Fruit fly (Drosophila melanogaster) S2 (cell line): ENCODE data around the gene Or83c.

Experiments
- CG8478 ChIP-seq: fragments of >200 bp; optimal IDR thresholded peaks from 2 replicates; lab custom pipeline; 2018
- CTCF ChIP-seq, 2 experiments: fragments of >200 bp; optimal IDR thresholded peaks; 2 replicates each; lab custom pipeline; 2018

The Or83c gene

DNA sequence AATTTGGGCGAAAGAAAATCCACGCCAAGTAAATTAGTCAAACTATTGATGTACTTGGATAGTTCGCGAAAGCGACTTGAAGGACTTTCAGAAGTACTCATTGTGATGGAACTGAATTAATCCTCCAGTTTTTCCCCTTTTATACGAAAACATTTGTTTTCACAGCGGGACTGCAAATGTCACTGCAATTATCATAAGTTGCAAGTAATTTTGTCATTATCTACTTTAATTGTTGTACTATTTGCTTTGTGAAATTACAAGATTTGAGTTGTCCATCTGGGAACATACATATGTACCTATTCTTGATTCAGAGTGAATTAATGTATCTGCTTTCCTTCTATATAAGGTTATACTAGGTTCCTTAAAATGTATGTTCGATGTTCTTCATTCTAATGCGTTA is at the start of gene Or83c:
Gene Or83c, minus strand, starts transcription at position 101 of the 400 bp plus-strand sequence.
- TF ChIP-seq CTCF (optimal IDR thresholded peaks at IDR 0.05; lab: Kevin White, UChicago) (no peak), CG8478 (lab: Kevin White, UChicago) (no peak)

DNA sequence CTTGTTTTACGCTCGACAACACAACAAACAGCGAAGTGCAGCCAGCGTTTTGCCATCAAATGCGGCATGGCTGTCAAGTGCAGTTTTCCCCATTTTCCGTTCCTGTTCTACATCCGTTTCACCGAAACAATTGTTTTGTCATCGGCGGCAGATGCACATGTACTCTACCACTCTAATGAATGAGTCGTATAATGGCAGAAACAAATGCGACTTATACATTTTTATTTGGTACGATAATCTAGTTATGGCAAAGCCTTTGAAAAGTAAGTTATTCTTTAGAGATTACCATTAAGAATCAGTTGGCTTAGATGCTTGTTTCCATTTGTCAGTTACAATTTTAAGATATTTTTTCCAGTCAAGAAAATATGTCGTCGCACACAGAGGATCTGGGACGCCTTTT is 44.2 kb upstream of the Or83c start, which contains the start of gene Vha14-2:
Gene Vha14-2, plus strand, starts transcription at position 301 of the 400 bp plus-strand sequence.
- TF ChIP-seq CG8478 (lab: Kevin White, UChicago) (no peak), CTCF (optimal IDR thresholded peaks at IDR 0.05; lab: Kevin White, UChicago) (no peak)

DNA sequence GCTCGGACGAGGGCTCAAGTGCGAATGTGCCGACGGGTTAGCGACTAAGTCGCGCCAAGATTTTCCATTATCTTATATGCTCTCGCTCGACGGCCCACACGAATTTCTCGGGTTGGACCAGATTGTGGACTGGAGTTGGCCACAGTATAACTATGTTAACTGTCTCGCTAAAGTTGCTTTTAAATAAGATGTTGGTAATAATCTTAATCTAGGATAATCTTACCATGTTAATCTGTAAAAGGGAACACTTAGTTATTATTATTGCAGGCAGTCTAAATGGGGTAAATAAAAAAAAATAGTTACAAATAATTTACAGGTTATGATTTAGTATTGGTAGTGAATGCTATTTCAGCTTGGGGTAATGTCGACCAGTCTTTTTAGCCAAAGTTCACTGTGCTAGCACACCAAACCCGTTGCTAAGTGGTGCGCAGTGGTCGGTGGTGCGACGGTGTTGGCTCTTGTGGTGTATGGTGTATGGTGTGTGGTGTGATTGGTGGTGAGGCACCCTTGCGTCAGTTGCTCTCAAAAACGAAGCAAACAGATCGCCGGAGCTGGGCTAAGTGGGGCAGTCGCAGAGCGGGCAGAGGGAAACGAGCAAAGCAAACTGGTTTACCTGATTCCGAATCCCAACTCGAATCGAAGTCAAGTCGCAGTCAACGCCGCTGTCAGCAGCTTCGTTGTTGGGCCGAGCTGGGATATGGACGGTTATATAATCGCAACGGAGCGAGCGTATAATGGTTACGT is 34.3 kb upstream of the Or83c start, which contains the start of gene Obp83g:
Gene Obp83g, minus strand, starts transcription at position 51 of the 744 bp plus-strand sequence.
- TF ChIP-seq CG8478 (lab: Kevin White, UChicago) (no peak), CTCF (optimal IDR thresholded peaks at IDR 0.05; lab: Kevin White, UChicago) (no peak)

DNA sequence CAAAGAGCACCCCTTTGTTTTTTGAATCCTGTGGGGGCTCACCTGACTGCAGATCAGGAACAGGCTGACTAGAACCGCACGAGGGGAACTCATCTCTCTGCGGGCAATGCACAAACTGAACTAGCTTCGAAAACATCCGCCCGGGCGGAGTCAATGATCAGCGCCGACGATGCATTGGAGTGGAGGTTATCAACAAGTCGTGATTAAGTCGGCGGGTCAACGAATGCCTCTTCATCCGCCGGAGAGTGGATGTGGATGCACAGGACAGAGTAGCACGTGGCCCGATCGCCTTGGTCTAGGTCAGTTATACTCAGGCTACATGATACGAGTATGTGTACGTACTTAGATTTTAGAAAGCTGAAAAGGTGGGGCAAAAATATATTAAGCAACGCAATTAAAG is 32.8 kb upstream of the Or83c start, which contains the start of gene Obp83ef:
Gene Obp83ef, minus strand, starts transcription at position 119 of the 400 bp plus-strand sequence.
- no peak for TF ChIP-seq CTCF (optimal IDR thresholded peaks at IDR 0.05; lab: Kevin White, UChicago)
- TF ChIP-seq CG8478 (lab: Kevin White, UChicago) = no peak

DNA sequence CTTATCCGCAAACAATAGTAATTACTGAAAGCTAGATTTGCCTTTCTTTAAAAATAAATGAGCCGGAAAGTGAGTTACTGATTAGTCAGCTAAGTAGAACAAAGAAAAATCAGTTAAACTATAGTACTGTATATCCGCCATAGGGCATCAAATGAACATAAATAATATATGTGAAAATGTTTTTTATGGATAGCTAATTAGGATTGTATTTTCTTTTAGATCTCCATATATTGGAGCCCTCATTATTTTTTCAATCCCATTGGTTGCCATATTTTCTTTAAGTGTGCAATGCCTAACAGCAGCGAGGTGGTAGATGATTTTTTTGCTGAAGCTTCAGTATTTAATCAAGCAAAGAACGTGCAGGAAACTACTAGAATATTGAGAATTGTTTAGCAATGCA is 29.7 kb upstream of the Or83c start, which contains the start of gene Obp83cd:
Gene Obp83cd, plus strand, starts transcription at position 343 of the 400 bp plus-strand sequence.
- TF ChIP-seq CTCF (optimal IDR thresholded peaks at IDR 0.05; lab: Kevin White, UChicago) (no peak), CG8478 (lab: Kevin White, UChicago) (no peak)

DNA sequence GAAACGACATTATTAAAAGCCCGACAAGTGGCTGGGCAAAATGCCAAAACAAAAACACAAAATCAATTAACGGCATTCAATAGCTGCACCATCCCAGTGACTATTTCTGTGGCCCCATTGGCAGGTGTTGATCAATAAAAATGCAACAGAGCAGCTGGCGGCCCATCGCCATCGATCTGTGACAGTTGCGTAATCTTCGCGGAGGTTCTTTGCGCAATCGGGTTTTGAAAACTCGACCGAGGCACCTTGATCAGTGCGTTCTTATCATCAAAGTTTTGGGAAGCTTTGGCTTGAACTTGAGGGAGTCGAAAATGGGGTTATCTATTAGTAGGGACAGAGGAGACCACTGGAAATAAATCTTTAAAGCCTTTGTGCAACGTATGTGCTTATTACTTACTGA is 29.3 kb upstream of the Or83c start:
- TF ChIP-seq CG8478 (lab: Kevin White, UChicago) (no peak), CTCF (optimal IDR thresholded peaks at IDR 0.05; lab: Kevin White, UChicago) (no peak)

DNA sequence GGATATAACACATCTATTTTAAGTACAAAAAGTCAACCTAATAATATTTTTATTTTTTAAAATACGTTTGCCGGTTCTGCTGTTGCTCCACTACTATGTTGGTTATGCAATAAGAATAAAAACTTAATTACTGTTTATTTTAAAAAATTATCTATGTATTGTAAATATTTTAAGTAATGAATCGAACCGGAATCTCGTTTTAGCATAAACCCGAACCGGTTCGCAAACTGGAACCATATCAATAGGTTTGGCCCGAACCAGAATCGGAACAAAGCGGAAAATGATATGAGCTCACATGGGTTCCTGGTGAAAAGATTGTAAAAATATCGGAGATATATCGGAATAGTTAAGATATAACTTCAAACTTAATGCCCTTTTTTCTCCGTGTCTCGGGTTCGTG is 28.6 kb upstream of the Or83c start:
- no peak for TF ChIP-seq CTCF (optimal IDR thresholded peaks at IDR 0.05; lab: Kevin White, UChicago)

DNA sequence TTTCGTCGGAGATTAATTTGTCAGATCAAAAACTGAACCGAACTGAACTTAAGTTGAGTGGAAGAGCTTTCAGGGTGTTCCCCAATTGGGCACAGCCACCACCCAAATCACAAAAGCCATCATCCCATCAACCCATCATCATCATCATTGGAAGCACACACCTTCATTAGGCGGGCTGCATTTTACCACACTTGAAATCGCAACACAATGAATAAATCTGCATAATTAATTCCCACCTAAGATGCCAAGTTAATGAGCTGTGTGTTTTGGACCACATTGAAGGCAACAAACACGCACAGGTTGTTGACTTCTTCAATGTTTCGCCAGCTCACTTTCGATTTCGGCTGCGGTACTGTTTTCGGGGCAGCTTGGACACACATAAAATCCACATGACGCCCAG is 27.1 kb upstream of the Or83c start:
- TF ChIP-seq CTCF (optimal IDR thresholded peaks at IDR 0.05; lab: Kevin White, UChicago) (no peak), CG8478 (lab: Kevin White, UChicago) (no peak)

DNA sequence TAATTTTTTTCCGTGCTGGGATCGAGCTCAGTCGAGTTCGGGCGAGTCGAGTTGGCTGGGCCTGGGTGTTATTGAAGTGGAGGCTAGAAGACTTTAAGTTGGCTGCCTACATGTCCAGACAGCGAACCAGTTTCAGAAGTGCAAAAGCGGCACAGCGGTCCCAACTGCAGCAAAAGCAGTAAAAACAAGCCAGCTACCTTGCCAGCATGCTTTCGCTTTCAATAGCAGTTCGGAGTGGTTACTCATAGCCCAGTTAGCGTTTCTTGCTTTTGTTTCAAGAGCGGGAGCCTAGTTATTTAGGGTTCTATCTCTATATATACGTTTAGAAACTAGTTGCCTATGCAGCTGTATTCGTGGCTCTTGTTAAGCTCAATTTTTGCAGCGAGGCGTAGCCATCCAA is 24.6 kb upstream of the Or83c start:
- TF ChIP-seq CTCF (optimal IDR thresholded peaks at IDR 0.05; lab: Kevin White, UChicago) (no peak), CG8478 (lab: Kevin White, UChicago) (no peak)

DNA sequence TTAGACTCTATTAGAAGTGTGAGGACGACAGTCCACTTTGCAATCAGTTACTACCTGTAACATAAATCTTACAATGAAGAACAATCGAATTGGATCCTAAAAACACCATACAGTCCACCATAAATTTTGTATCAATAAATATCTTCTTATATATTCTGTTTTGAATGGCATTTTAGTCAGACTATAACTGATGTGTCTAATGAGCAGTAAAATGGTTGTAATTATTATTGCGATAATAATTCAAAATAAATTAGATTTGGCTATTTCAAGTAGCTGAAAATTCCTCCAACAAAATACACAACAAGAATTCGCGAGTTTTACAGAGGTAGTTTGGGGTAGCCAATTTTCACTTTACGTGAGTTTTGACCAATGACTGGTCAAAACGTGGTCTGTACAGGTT is 24.2 kb upstream of the Or83c start:
- no peak for TF ChIP-seq CTCF (optimal IDR thresholded peaks at IDR 0.05; lab: Kevin White, UChicago)

DNA sequence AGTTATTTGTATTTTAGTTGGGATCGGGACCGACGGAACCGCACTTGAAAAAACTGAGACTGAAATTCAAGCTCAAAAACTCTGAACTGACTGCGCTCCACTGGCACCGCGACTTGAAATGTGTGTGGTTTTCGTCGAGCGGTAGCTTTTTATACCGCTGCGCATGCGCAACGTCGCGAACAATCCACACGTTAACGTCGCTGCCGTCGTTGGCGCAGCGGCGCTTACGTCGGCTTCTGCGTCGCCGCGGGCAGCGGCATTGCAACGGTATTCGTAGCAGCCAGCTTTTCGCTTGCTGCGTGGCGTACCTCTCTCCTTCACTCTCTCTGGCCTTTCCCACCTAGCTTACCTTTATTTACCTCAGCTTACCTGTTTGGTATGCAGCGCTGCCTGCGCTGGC is 22.7 kb upstream of the Or83c start, which contains the start of gene Gasp:
Gene Gasp, minus strand, starts transcription at position 124 of the 400 bp plus-strand sequence.
- TF ChIP-seq CTCF (optimal IDR thresholded peaks at IDR 0.05; lab: Kevin White, UChicago) = no peak
- no peak for TF ChIP-seq CG8478 (lab: Kevin White, UChicago)

DNA sequence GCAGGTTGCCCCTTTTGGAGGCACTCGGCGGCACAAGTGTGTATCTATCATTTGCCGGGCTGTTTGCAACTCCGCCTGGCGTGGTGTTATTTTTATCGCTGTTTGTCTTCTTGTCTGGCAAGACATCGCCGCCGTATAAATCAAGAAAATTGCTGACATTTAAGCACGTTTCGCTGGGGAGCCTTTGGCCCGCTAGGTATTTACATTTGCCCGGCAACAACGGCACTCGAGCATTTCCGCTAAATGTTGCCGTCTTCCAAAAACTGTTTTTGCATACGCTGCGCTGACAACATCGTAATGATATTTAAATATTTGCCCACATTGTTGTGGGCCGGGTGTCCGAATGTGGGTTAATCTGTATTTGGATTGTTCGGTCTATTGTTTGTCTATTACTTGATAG is 20.2 kb upstream of the Or83c start:
- TF ChIP-seq CTCF (optimal IDR thresholded peaks at IDR 0.05; lab: Kevin White, UChicago) (no peak), CG8478 (lab: Kevin White, UChicago) (no peak)

DNA sequence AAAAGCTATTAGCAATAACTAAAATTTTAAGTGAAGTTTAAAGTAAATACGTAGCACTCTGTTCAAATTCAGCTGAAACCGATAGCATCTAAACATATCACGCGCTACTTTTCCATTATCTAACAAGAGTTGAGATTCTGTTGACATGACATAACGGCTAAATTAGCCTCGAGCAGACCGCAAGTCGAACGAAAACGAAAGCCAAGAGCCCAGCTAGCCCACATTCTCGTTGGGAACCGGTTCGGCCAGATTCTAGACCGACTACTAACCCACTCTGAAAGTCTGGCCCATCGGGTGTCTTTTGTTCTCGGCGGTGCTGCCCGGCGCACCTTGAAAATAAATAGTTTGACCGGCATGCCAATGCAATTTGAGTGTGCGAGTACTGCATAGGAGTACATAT is 19.0 kb upstream of the Or83c start:
- TF ChIP-seq CTCF (optimal IDR thresholded peaks at IDR 0.05; lab: Kevin White, UChicago) = no peak
- no peak for TF ChIP-seq CG8478 (lab: Kevin White, UChicago)

DNA sequence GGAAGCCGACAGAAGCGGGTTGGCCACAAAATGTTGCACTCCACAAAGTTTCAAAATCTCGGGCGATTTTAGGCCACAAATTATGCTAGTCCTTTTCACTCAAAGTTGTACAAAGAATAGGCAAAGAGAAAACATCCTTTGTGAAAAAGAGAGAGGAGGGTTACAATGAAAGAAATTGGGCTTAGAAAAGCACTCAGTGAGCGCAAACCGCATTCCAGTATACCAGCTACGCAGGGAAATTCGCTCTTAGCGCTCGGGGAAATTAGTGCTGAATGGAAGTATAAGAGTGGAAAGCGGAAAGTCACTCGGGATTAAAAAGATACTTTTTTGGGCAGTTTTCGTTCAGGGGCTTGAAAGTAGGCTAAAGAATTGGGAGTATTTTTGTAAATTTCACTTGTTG is 4.0 kb upstream of the Or83c start:
- no peak for TF ChIP-seq CTCF (optimal IDR thresholded peaks at IDR 0.05; lab: Kevin White, UChicago)
- no peak for TF ChIP-seq CG8478 (lab: Kevin White, UChicago)

DNA sequence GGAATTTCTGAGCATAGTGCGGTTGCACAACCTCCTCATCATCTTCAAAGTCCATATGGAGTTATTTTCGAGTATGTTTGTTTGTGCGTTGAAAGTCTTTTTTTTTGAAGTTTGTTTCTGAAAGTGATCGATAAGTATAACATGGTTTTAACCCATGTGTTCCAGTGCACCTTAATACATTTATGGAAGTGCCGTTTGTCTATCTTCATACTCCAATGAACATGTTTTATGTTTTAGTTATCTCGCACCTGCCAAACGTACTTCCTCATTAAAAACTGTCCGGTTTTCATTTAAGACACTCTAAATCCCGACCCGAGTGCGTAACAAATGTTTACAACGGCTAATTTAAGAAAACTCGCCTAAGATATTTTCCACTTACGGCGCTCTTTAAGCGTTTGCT is 20.6 kb downstream of the Or83c start, which contains the start of gene CG15580:
Gene CG15580, minus strand, starts transcription at position 101 of the 400 bp plus-strand sequence.
- TF ChIP-seq CTCF (optimal IDR thresholded peaks at IDR 0.05; lab: Kevin White, UChicago) (no peak), CG8478 (lab: Kevin White, UChicago) (no peak)

DNA sequence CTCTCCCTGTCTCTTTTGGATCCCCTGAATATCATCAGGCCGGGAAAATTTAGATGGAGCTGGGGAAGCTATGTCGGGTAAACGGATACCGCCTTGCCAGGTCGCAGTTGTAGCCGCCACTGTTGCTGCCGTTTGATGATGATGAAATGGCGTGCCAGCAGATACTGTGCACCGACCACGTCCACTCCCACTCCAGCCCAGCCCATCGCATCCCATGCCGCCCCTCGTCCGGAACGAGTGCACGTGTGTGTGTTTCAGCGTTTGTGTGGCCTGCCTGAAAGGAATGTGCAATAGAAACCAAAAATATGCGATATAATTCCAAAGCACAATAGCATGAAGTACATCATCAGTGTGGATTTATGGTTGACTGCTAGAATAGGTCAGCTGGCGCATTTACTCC is 39.9 kb downstream of the Or83c start:
- TF ChIP-seq CTCF (optimal IDR thresholded peaks at IDR 0.05; lab: Kevin White, UChicago) (no peak), CG8478 (lab: Kevin White, UChicago) (no peak)
